Fruit fly (Drosophila melanogaster) whole organism, embryonic: ENCODE measurements around the gene spz3.

Experiments used
- Atf-2 ChIP-seq: fragments of 200-800 bp; sonication (Bioruptor generic); optimal IDR thresholded peaks from 2 replicates; lab custom pipeline; 2016; ENCODE audit warnings: missing biosample characterization, missing genetic modification characterization
- Atf3 ChIP-seq: fragments of 200-800 bp; sonication (Bioruptor generic); optimal IDR thresholded peaks from 3 replicates; lab custom pipeline; 2016; ENCODE audit warnings: missing biosample characterization, missing genetic modification characterization
- B-H1 ChIP-seq: fragments of 200-800 bp; sonication (Bioruptor generic); IDR thresholded peaks from 3 replicates; pipeline ENCODE4 v1.3.6; 2022; ENCODE audit warnings: missing biosample characterization, missing genetic modification characterization
- Bteb2 ChIP-seq: fragments of 200-800 bp; sonication (Bioruptor generic); optimal IDR thresholded peaks from 2 replicates; lab custom pipeline; 2016; ENCODE audit warnings: missing biosample characterization, missing genetic modification characterization
- CG10209 ChIP-seq: fragments of 200-800 bp; sonication (Bioruptor generic); optimal IDR thresholded peaks from 3 replicates; lab custom pipeline; 2017; ENCODE audit warnings: missing biosample characterization, mild to moderate bottlenecking, missing genetic modification characterization, missing genetic modification reagents
- CG11456 ChIP-seq: fragments of 200-800 bp; sonication (Bioruptor generic); IDR thresholded peaks from 3 replicates; pipeline ENCODE4 v1.3.6; 2022; ENCODE audit warnings: missing biosample characterization, missing genetic modification characterization
- CG12219 ChIP-seq: fragments of 200-800 bp; sonication (Bioruptor generic); optimal IDR thresholded peaks from 3 replicates; lab custom pipeline; 2018; ENCODE audit warnings: missing biosample characterization, mild to moderate bottlenecking, missing genetic modification characterization
- CG12236 ChIP-seq: fragments of 200-800 bp; sonication (Bioruptor generic); optimal IDR thresholded peaks from 2 replicates; lab custom pipeline; 2016; ENCODE audit warnings: missing biosample characterization, missing genetic modification characterization
- CG12659 ChIP-seq: fragments of 200-800 bp; sonication (Bioruptor generic); optimal IDR thresholded peaks from 3 replicates; lab custom pipeline; 2017; ENCODE audit warnings: mild to moderate bottlenecking, missing biosample characterization, missing genetic modification reagents, missing genetic modification characterization
- CG18476 ChIP-seq: fragments of 200-800 bp; sonication (Bioruptor generic); optimal IDR thresholded peaks from 2 replicates; lab custom pipeline; 2016; ENCODE audit warnings: missing biosample characterization, mild to moderate bottlenecking, missing genetic modification characterization
- CG18619 ChIP-seq: fragments of 200-800 bp; sonication (Bioruptor generic); optimal IDR thresholded peaks from 3 replicates; lab custom pipeline; 2017; ENCODE audit warnings: missing biosample characterization, mild to moderate bottlenecking, missing genetic modification characterization
- CG2678 ChIP-seq: fragments of 200-800 bp; sonication (Bioruptor generic); optimal IDR thresholded peaks from 3 replicates; lab custom pipeline; 2019; ENCODE audit warnings: missing biosample characterization, mild to moderate bottlenecking, missing genetic modification characterization, moderate library complexity
- CG30020 ChIP-seq: fragments of 200-800 bp; optimal IDR thresholded peaks from 2 replicates; lab custom pipeline; 2019; ENCODE audit warnings: missing biosample characterization, mild to moderate bottlenecking, missing genetic modification characterization, moderate library complexity
- CG31441 ChIP-seq: fragments of 200-800 bp; sonication (Bioruptor generic); IDR thresholded peaks from 2 replicates; pipeline ENCODE4 v1.3.6; 2022; ENCODE audit warnings: missing biosample characterization, missing genetic modification characterization
- CG3726 ChIP-seq: fragments of 200-800 bp; sonication (Bioruptor generic); IDR thresholded peaks from 3 replicates; pipeline ENCODE4, ENCODE4 v1.3.6; 2022; ENCODE audit warnings: missing biosample characterization, missing genetic modification characterization
- CG3847 ChIP-seq: fragments of 200-800 bp; sonication (Bioruptor generic); IDR thresholded peaks from 2 replicates; pipeline ENCODE4 v1.3.6; 2022; ENCODE audit warnings: missing biosample characterization, missing genetic modification characterization
- CG6272 ChIP-seq: fragments of 200-800 bp; sonication (Bioruptor generic); IDR thresholded peaks from 2 replicates; pipeline ENCODE4 v1.3.6; 2022; ENCODE audit warnings: missing biosample characterization, missing genetic modification characterization
- CG7271 ChIP-seq: fragments of 200-800 bp; sonication (Bioruptor generic); optimal IDR thresholded peaks from 2 replicates; lab custom pipeline; 2018; ENCODE audit warnings: missing biosample characterization, mild to moderate bottlenecking, missing genetic modification characterization, moderate library complexity
- CG8290 ChIP-seq, 3 experiments: fragments of 200-800 bp; sonication (Bioruptor generic); optimal IDR thresholded peaks; 2 replicates each; lab custom pipeline; 2016 to 2019; ENCODE audit warnings: missing biosample characterization in 3 of 3, missing genetic modification characterization in 3 of 3, mild to moderate bottlenecking in 2 of 3, moderate library complexity in 1 of 3
- CG8944 ChIP-seq: fragments of 200-800 bp; sonication (Bioruptor generic); optimal IDR thresholded peaks from 3 replicates; lab custom pipeline; 2016; ENCODE audit warnings: missing biosample characterization, missing genetic modification characterization
- Deaf1 ChIP-seq: fragments of 200-800 bp; optimal IDR thresholded peaks from 3 replicates; lab custom pipeline; 2019; ENCODE audit warnings: missing biosample characterization, mild to moderate bottlenecking, missing genetic modification characterization, moderate library complexity
- H2.0 ChIP-seq: fragments of 200-800 bp; sonication (Bioruptor generic); IDR thresholded peaks from 2 replicates; pipeline ENCODE4 v1.3.6; 2022; ENCODE audit warnings: missing biosample characterization, missing genetic modification characterization
- HLH54F ChIP-seq: fragments of 200-800 bp; sonication (Bioruptor generic); optimal IDR thresholded peaks from 3 replicates; lab custom pipeline; 2016; ENCODE audit warnings: missing biosample characterization, missing genetic modification characterization
- Hr51 ChIP-seq, 2 experiments: fragments of 200-800 bp; sonication (Bioruptor generic); optimal IDR thresholded peaks; 2 replicates in 1 of 2; 3 replicates in 1 of 2; lab custom pipeline; 2016 to 2018; ENCODE audit warnings: missing biosample characterization in 2 of 2, missing genetic modification characterization in 2 of 2, mild to moderate bottlenecking in 1 of 2, moderate library complexity in 1 of 2
- MESR4 ChIP-seq: fragments of 200-800 bp; sonication (Bioruptor generic); optimal IDR thresholded peaks from 2 replicates; lab custom pipeline; 2018; ENCODE audit warnings: missing biosample characterization, mild to moderate bottlenecking, missing genetic modification characterization, moderate library complexity
- Poxn ChIP-seq: fragments of 200-800 bp; sonication (Bioruptor generic); IDR thresholded peaks from 2 replicates; pipeline ENCODE4 v1.3.6; 2022; ENCODE audit warnings: missing biosample characterization, missing genetic modification characterization
- ase ChIP-seq: fragments of 200-800 bp; sonication (Bioruptor generic); IDR thresholded peaks from 3 replicates; pipeline ENCODE4 v1.3.6; 2022; ENCODE audit warnings: missing biosample characterization, missing genetic modification characterization
- cad ChIP-seq: fragments of >200 bp; optimal IDR thresholded peaks from 2 replicates; lab custom pipeline; 2017; ENCODE audit warnings: missing biosample characterization, missing genetic modification characterization
- ci ChIP-seq: fragments of 200-800 bp; sonication (Bioruptor generic); IDR thresholded peaks from 3 replicates; pipeline ENCODE4 v1.3.6; 2022; ENCODE audit warnings: missing biosample characterization, missing genetic modification characterization
- danr ChIP-seq: fragments of 200-800 bp; sonication (Bioruptor generic); IDR thresholded peaks from 2 replicates; pipeline ENCODE4 v1.3.6; 2022; ENCODE audit warnings: missing biosample characterization, missing genetic modification characterization
- dmrt99B ChIP-seq: fragments of 200-800 bp; sonication (Bioruptor generic); optimal IDR thresholded peaks from 2 replicates; lab custom pipeline; 2018; ENCODE audit warnings: missing biosample characterization, mild to moderate bottlenecking, missing genetic modification characterization, moderate library complexity
- en ChIP-seq: fragments of 200-800 bp; sonication (Bioruptor generic); optimal IDR thresholded peaks from 2 replicates; lab custom pipeline; 2016; ENCODE audit warnings: missing biosample characterization, missing genetic modification characterization
- eve ChIP-seq, 2 experiments: fragments of >200 bp; optimal IDR thresholded peaks; 2 replicates each; lab custom pipeline; 2017; ENCODE audit warnings: missing biosample characterization in 2 of 2, missing genetic modification characterization in 2 of 2
- gem ChIP-seq: fragments of 200-800 bp; sonication (Bioruptor generic); optimal IDR thresholded peaks from 2 replicates; lab custom pipeline; 2019; ENCODE audit warnings: missing biosample characterization, mild to moderate bottlenecking, missing genetic modification characterization, moderate library complexity
- gsb-n ChIP-seq: fragments of 200-800 bp; sonication (Bioruptor generic); optimal IDR thresholded peaks from 3 replicates; lab custom pipeline; 2018; ENCODE audit warnings: missing biosample characterization, mild to moderate bottlenecking, missing genetic modification characterization
- hkb ChIP-seq, 2 experiments: fragments of 200-800 bp in 1 of 2; fragments of >200 bp in 1 of 2; sonication (Bioruptor generic) in 1 of 2; IDR thresholded peaks in 1 of 2; optimal IDR thresholded peaks in 1 of 2; 2 replicates each; pipeline versions ENCODE4 v1.3.6 to Lab custom; 2017 to 2022; ENCODE audit warnings: missing biosample characterization in 1 of 2, missing genetic modification characterization in 1 of 2
- ro ChIP-seq: fragments of 200-800 bp; sonication (Bioruptor generic); IDR thresholded peaks from 2 replicates; pipeline ENCODE4 v1.3.6; 2022; ENCODE audit warnings: missing biosample characterization, missing genetic modification characterization
- sug ChIP-seq: fragments of 200-800 bp; optimal IDR thresholded peaks from 2 replicates; lab custom pipeline; 2019; ENCODE audit warnings: missing biosample characterization, mild to moderate bottlenecking, missing genetic modification characterization, moderate library complexity
- tup ChIP-seq: fragments of 200-800 bp; sonication (Bioruptor generic); optimal IDR thresholded peaks from 2 replicates; lab custom pipeline; 2016; ENCODE audit warnings: missing biosample characterization, mild to moderate bottlenecking, missing genetic modification characterization, moderate library complexity
- vvl ChIP-seq: fragments of 200-800 bp; sonication (Bioruptor generic); IDR thresholded peaks from 2 replicates; pipeline ENCODE4 v1.3.6; 2022; ENCODE audit warnings: missing biosample characterization, missing genetic modification characterization
- zen2 ChIP-seq: fragments of 200-800 bp; sonication (Bioruptor generic); IDR thresholded peaks from 3 replicates; pipeline ENCODE4 v1.3.6; 2022; ENCODE audit warnings: missing biosample characterization, missing genetic modification characterization; ENCODE audit not compliant: partially characterized antibody

The spz3 gene

dm6 chr2L:7916368-7916767 is 37.0 kb upstream of the spz3 start (continued):
- peak; percentile 80 for TF ChIP-seq CG11456
- peak; percentile 50 for TF ChIP-seq danr (GFP tag; lab: Robert Waterston, UW)
- peak in 1 of 2 experiments; percentile 80 for TF ChIP-seq Hr51 (GFP tag; optimal IDR thresholded peaks at IDR 0.05; lab: Kevin White, UChicago)
- no peak for TF ChIP-seq en
- peak; percentile 71 for TF ChIP-seq CG12659 (GFP tag; lab: Kevin White, UChicago)
- peak; percentile 76 for TF ChIP-seq dmrt99B (tag; lab: Kevin White, UChicago)
- peak; percentile 84 for TF ChIP-seq H2.0
- peak; percentile 55 for TF ChIP-seq Poxn (GFP tag; lab: Robert Waterston, UW)
- peak; percentile 59 for TF ChIP-seq vvl
- TF ChIP-seq Atf-2 (GFP tag; lab: Kevin White, UChicago), result peak; percentile 26
- TF ChIP-seq CG3847, result peak; percentile 79
- TF ChIP-seq cad (GFP tag; lab: Kevin White, UChicago), result no peak
- no peak for TF ChIP-seq CG8290 (GFP tag; optimal IDR thresholded peaks at IDR 0.05; lab: Kevin White, UChicago)
- peak in 1 of 2 experiments; percentile 90 for TF ChIP-seq CG8290 (tag; optimal IDR thresholded peaks at IDR 0.05; lab: Kevin White, UChicago)
- no peak for TF ChIP-seq CG30020 (tag; lab: Kevin White, UChicago)
- peak; percentile 38; the same call in 1 of the 3 replicates for TF ChIP-seq ase (GFP tag; lab: Robert Waterston, UW)
- peak; percentile 54; the same call in 1 of the 2 replicates for TF ChIP-seq CG6272 (GFP tag; lab: Robert Waterston, UW)
- peak; percentile 84 for TF ChIP-seq gem (tag; lab: Kevin White, UChicago)
- TF ChIP-seq CG10209 (GFP tag; lab: Kevin White, UChicago), result peak; percentile 76
- no peak for TF ChIP-seq CG7271 (tag; lab: Kevin White, UChicago)
- no peak for TF ChIP-seq MESR4 (GFP tag; lab: Kevin White, UChicago)
- TF ChIP-seq eve (GFP tag; optimal IDR thresholded peaks at IDR 0.05; lab: Kevin White, UChicago), result peak in 1 of 2 experiments; percentile 20
- peak; percentile 63 for TF ChIP-seq B-H1 (GFP tag; lab: Robert Waterston, UW)
- peak; percentile 63; the same call in 2 of the 3 replicates for TF ChIP-seq CG3726 (GFP tag; lab: Robert Waterston, UW)
- TF ChIP-seq ro, result 0 out of 2 replicates have a peak, but pooled peaks have one; percentile 7
- peak; percentile 69 for TF ChIP-seq CG18619 (GFP tag; lab: Kevin White, UChicago)
- no peak for TF ChIP-seq Bteb2 (GFP tag; lab: Kevin White, UChicago)
- TF ChIP-seq sug (tag; lab: Kevin White, UChicago), result no peak
- TF ChIP-seq tup (GFP tag; lab: Kevin White, UChicago), result no peak
- TF ChIP-seq CG8944 (GFP tag; lab: Kevin White, UChicago), result peak; percentile 50
- 0 out of 2 replicates have a peak, but pooled peaks have one; percentile 16 for TF ChIP-seq CG31441
- TF ChIP-seq zen2, result no peak
- no peak for TF ChIP-seq gsb-n (tag; lab: Kevin White, UChicago)
- no peak for TF ChIP-seq Deaf1 (tag; lab: Kevin White, UChicago)
- TF ChIP-seq CG12236 (GFP tag; lab: Kevin White, UChicago), result peak; percentile 1
- peak; percentile 14 for TF ChIP-seq Atf3
- TF ChIP-seq CG12219 (GFP tag; lab: Kevin White, UChicago), result peak; percentile 68
- peak; percentile 38 for TF ChIP-seq HLH54F (GFP tag; lab: Kevin White, UChicago)
- TF ChIP-seq ci (GFP tag; lab: Robert Waterston, UW), result peak; percentile 84
- no peak for TF ChIP-seq CG18476 (GFP tag; lab: Kevin White, UChicago)
- no peak for TF ChIP-seq hkb (optimal IDR thresholded peaks at IDR 0.05; lab: Kevin White, UChicago)
- TF ChIP-seq hkb (GFP tag; IDR thresholded peaks at IDR 0.05; lab: Robert Waterston, UW), result peak; percentile 83
- TF ChIP-seq CG2678 (tag; lab: Kevin White, UChicago), result peak; percentile 42
